Fruit fly (Drosophila melanogaster) whole organism, wandering third instar larva: ENCODE results near the gene zye.

Source experiments
- Abd-B ChIP-seq: fragments of >200 bp; optimal IDR thresholded peaks from 2 replicates; lab custom pipeline; 2017; ENCODE audit warnings: missing biosample characterization, missing genetic modification characterization
- CG32264 ChIP-seq: fragments of 200-800 bp; sonication (Bioruptor generic); optimal IDR thresholded peaks from 2 replicates; lab custom pipeline; 2016; ENCODE audit warnings: missing biosample characterization, missing genetic modification characterization
- CG9705 ChIP-seq: fragments of 200-800 bp; sonication (Bioruptor generic); optimal IDR thresholded peaks from 2 replicates; lab custom pipeline; 2018; ENCODE audit warnings: missing biosample characterization, mild to moderate bottlenecking, missing genetic modification characterization
- CrebA ChIP-seq: fragments of 200-800 bp; sonication (Bioruptor generic); optimal IDR thresholded peaks from 2 replicates; lab custom pipeline; 2016; ENCODE audit warnings: missing biosample characterization, mild to moderate bottlenecking, missing genetic modification characterization, borderline replicate concordance
- Dfd ChIP-seq: fragments of >200 bp; optimal IDR thresholded peaks from 2 replicates; lab custom pipeline; 2017; ENCODE audit warnings: missing biosample characterization, missing genetic modification characterization
- Dif ChIP-seq: fragments of 200-275, 200-300 bp; sonication (Bioruptor generic); optimal IDR thresholded peaks from 2 replicates; lab custom pipeline; 2018; ENCODE audit warnings: missing biosample characterization, missing genetic modification characterization; ENCODE audit not compliant: partially characterized antibody
- GATAd ChIP-seq: sonication (Bioruptor generic); optimal IDR thresholded peaks from 2 replicates; lab custom pipeline; 2016; ENCODE audit warnings: missing biosample characterization, missing genetic modification characterization
- HLH106 ChIP-seq: fragments of 200-800 bp; optimal IDR thresholded peaks from 3 replicates; lab custom pipeline; 2019; ENCODE audit warnings: missing biosample characterization, mild to moderate bottlenecking, missing genetic modification characterization, moderate library complexity
- Hnf4 ChIP-seq: fragments of 200-800 bp; sonication (Bioruptor generic); optimal IDR thresholded peaks from 2 replicates; lab custom pipeline; 2016; ENCODE audit warnings: missing biosample characterization, mild to moderate bottlenecking, missing genetic modification characterization
- Hr78 ChIP-seq: fragments of >200 bp; optimal IDR thresholded peaks from 2 replicates; lab custom pipeline; 2017; ENCODE audit warnings: missing biosample characterization, missing genetic modification characterization
- Hr83 ChIP-seq: fragments of 200-300 bp; sonication (Bioruptor generic); optimal IDR thresholded peaks from 2 replicates; lab custom pipeline; 2016; ENCODE audit warnings: missing biosample characterization, mild to moderate bottlenecking, missing genetic modification characterization, moderate library complexity; ENCODE audit not compliant: poor library complexity, severe bottlenecking
- Jra ChIP-seq: sonication (Bioruptor generic); optimal IDR thresholded peaks from 2 replicates; lab custom pipeline; 2016; ENCODE audit warnings: missing biosample characterization, missing genetic modification characterization
- Mio ChIP-seq: sonication (Bioruptor generic); optimal IDR thresholded peaks from 2 replicates; lab custom pipeline; 2016; ENCODE audit warnings: missing biosample characterization, missing genetic modification characterization
- Myc ChIP-seq: fragments of >200 bp; optimal IDR thresholded peaks from 2 replicates; lab custom pipeline; 2017
- N ChIP-seq: fragments of >200 bp; optimal IDR thresholded peaks from 2 replicates; lab custom pipeline; 2018; ENCODE audit warnings: missing biosample characterization, missing external identifiers, missing genetic modification characterization
- OdsH ChIP-seq: fragments of 200-800 bp; sonication (Bioruptor generic); optimal IDR thresholded peaks from 2 replicates; lab custom pipeline; 2016; ENCODE audit warnings: missing biosample characterization, mild to moderate bottlenecking, missing genetic modification characterization
- Rel ChIP-seq, 2 experiments: fragments of 200-800 bp; sonication (Bioruptor generic) in 1 of 2; optimal IDR thresholded peaks; 2 replicates in 1 of 2; 3 replicates in 1 of 2; lab custom pipeline; 2016 to 2019; ENCODE audit warnings: mild to moderate bottlenecking in 2 of 2, missing biosample characterization in 2 of 2, missing genetic modification characterization in 2 of 2, moderate library complexity in 1 of 2
- Sp1 ChIP-seq: fragments of 200-800 bp; sonication (Bioruptor generic); optimal IDR thresholded peaks from 3 replicates; lab custom pipeline; 2019; ENCODE audit warnings: missing biosample characterization, mild to moderate bottlenecking, missing genetic modification characterization, moderate library complexity
- Vsx2 ChIP-seq: fragments of 200-300, 225-300 bp; sonication (Bioruptor generic); optimal IDR thresholded peaks from 2 replicates; lab custom pipeline; 2018; ENCODE audit warnings: missing biosample characterization, missing genetic modification characterization; ENCODE audit not compliant: partially characterized antibody
- br ChIP-seq: fragments of 200-800 bp; sonication (Bioruptor generic); optimal IDR thresholded peaks from 2 replicates; lab custom pipeline; 2016; ENCODE audit warnings: missing biosample characterization, missing genetic modification characterization
- brk ChIP-seq: fragments of 200-800 bp; sonication (Bioruptor generic); optimal IDR thresholded peaks from 2 replicates; lab custom pipeline; 2016; ENCODE audit warnings: missing biosample characterization, mild to moderate bottlenecking, missing genetic modification characterization
- dl ChIP-seq, 2 experiments: fragments of 175-275, 200-275 bp in 1 of 2; fragments of 200-275 bp in 1 of 2; sonication (Bioruptor generic); optimal IDR thresholded peaks; lab custom pipeline; 2018; ENCODE audit warnings: mild to moderate bottlenecking in 2 of 2, missing biosample characterization in 2 of 2, missing genetic modification characterization in 2 of 2, moderate library complexity in 2 of 2; ENCODE audit not compliant: partially characterized antibody in 2 of 2, insufficient read depth in 1 of 2
- dmrt93B ChIP-seq: fragments of 200-800 bp; sonication (Bioruptor generic); optimal IDR thresholded peaks from 2 replicates; lab custom pipeline; 2018; ENCODE audit warnings: missing biosample characterization, mild to moderate bottlenecking, missing genetic modification characterization
- dsf ChIP-seq: sonication (Bioruptor generic); optimal IDR thresholded peaks from 2 replicates; lab custom pipeline; 2016; ENCODE audit warnings: missing biosample characterization, missing genetic modification characterization, borderline replicate concordance
- ey ChIP-seq: fragments of 200-800 bp; sonication (Bioruptor generic); optimal IDR thresholded peaks from 2 replicates; lab custom pipeline; 2016; ENCODE audit warnings: missing biosample characterization, missing genetic modification characterization
- foxo ChIP-seq, 2 experiments: fragments of 200-800 bp; sonication (Bioruptor generic); optimal IDR thresholded peaks; 2 replicates in 1 of 2; 3 replicates in 1 of 2; lab custom pipeline; 2016 to 2017; ENCODE audit warnings: missing biosample characterization in 2 of 2, missing genetic modification characterization in 2 of 2
- fru ChIP-seq: fragments of 200-800 bp; sonication (Bioruptor generic); optimal IDR thresholded peaks from 3 replicates; lab custom pipeline; 2016; ENCODE audit warnings: missing biosample characterization, mild to moderate bottlenecking, missing genetic modification characterization
- h ChIP-seq: fragments of 200-800 bp; sonication (Bioruptor generic); optimal IDR thresholded peaks from 3 replicates; lab custom pipeline; 2016; ENCODE audit warnings: missing biosample characterization, mild to moderate bottlenecking, missing genetic modification characterization
- jim ChIP-seq: fragments of 175-275, 200-325 bp; sonication (Bioruptor generic); optimal IDR thresholded peaks from 2 replicates; lab custom pipeline; 2016; ENCODE audit warnings: missing biosample characterization, mild to moderate bottlenecking, missing genetic modification characterization
- lola ChIP-seq: fragments of >200 bp; optimal IDR thresholded peaks from 2 replicates; lab custom pipeline; 2017; ENCODE audit warnings: missing biosample characterization, missing genetic modification characterization
- pan ChIP-seq: fragments of >200 bp; optimal IDR thresholded peaks from 2 replicates; lab custom pipeline; 2017
- psq ChIP-seq: fragments of 200-800 bp; sonication (Bioruptor generic); optimal IDR thresholded peaks from 3 replicates; lab custom pipeline; 2017; ENCODE audit warnings: missing biosample characterization, mild to moderate bottlenecking, missing genetic modification characterization, moderate library complexity
- rgr ChIP-seq: fragments of 200-800 bp; sonication (Bioruptor generic); optimal IDR thresholded peaks from 3 replicates; lab custom pipeline; 2016; ENCODE audit warnings: missing biosample characterization, mild to moderate bottlenecking, missing genetic modification characterization
- sage ChIP-seq: fragments of 200-800 bp; sonication (Bioruptor generic); optimal IDR thresholded peaks from 2 replicates; lab custom pipeline; 2016; ENCODE audit warnings: missing biosample characterization, mild to moderate bottlenecking, missing genetic modification characterization
- sv ChIP-seq: fragments of 200-800 bp; sonication (Bioruptor generic); optimal IDR thresholded peaks from 3 replicates; lab custom pipeline; 2016; ENCODE audit warnings: missing biosample characterization, missing genetic modification characterization
- tai ChIP-seq: sonication (Bioruptor generic); optimal IDR thresholded peaks from 2 replicates; lab custom pipeline; 2016; ENCODE audit warnings: missing biosample characterization, missing genetic modification characterization
- usp ChIP-seq: fragments of >200 bp; optimal IDR thresholded peaks from 2 replicates; lab custom pipeline; 2017; ENCODE audit warnings: missing biosample characterization, missing genetic modification characterization
- woc ChIP-seq: sonication (Bioruptor generic); optimal IDR thresholded peaks from 2 replicates; lab custom pipeline; 2016; ENCODE audit warnings: missing biosample characterization, mild to moderate bottlenecking, missing genetic modification characterization

The zye gene

dm6 chr3L:20375878-20376563, 37.4 kb upstream of the zye start, which contains the start of the genes Ide and RhoBTB (continued):
- TF ChIP-seq HLH106 (tag; lab: Kevin White, UChicago) (peak; percentile 91), Sp1 (GFP tag; lab: Kevin White, UChicago) (peak; percentile 77), Hr78 (no peak), Dfd (no peak), Rel (GFP tag; optimal IDR thresholded peaks at IDR 0.05; lab: Kevin White, UChicago) (no peak), Rel (tag; optimal IDR thresholded peaks at IDR 0.05; lab: Kevin White, UChicago) (peak; percentile 98), OdsH (peak; percentile 58), GATAd (GFP tag; lab: Kevin White, UChicago) (peak; percentile 33), pan (no peak), sv (GFP tag; lab: Kevin White, UChicago) (peak; percentile 86), foxo (GFP tag; optimal IDR thresholded peaks at IDR 0.05; lab: Kevin White, UChicago) (peak; percentile 26 to 89), Dif (no peak)

- no peak for TF ChIP-seq Hnf4
Measured at dm6 chr3L:20376564-20376920, 36.9 kb upstream of the zye start.

- TF ChIP-seq Myc (lab: Kevin White, UChicago) (no peak), rgr (GFP tag; lab: Kevin White, UChicago) (no peak), CG32264 (GFP tag; lab: Kevin White, UChicago) (no peak), Rel (GFP tag; optimal IDR thresholded peaks at IDR 0.05; lab: Kevin White, UChicago) (no peak), Rel (tag; optimal IDR thresholded peaks at IDR 0.05; lab: Kevin White, UChicago) (no peak)
- TF ChIP-seq, all 38 proteins: peak for 0
Measured at dm6 chr3L:20379496-20379895, 33.9 kb upstream of the zye start.

- TF ChIP-seq jim (no peak), CG9705 (GFP tag; lab: Kevin White, UChicago) (peak; percentile 38), ey (GFP tag; lab: Kevin White, UChicago) (peak; percentile 82), CrebA (GFP tag; lab: Kevin White, UChicago) (no peak), foxo (GFP tag; optimal IDR thresholded peaks at IDR 0.05; lab: Kevin White, UChicago) (peak in 1 of 2 experiments; percentile 89), Dfd (no peak), dl (GFP tag; optimal IDR thresholded peaks at IDR 0.05; lab: Kevin White, UChicago; ENCODE audit: insufficient read depth in 1 of 2, partially characterized antibody in 2 of 2) (no peak), psq (GFP tag; lab: Kevin White, UChicago) (peak; percentile 77), Hnf4 (peak; percentile 85), Vsx2 (no peak), N (GFP tag; lab: Kevin White, UChicago) (no peak), Dif (no peak), Mio (GFP tag; lab: Kevin White, UChicago) (no peak), Hr78 (no peak), HLH106 (tag; lab: Kevin White, UChicago) (peak; percentile 79), usp (GFP tag; lab: Kevin White, UChicago) (no peak), OdsH (peak; percentile 85), rgr (GFP tag; lab: Kevin White, UChicago) (peak; percentile 86), h (GFP tag; lab: Kevin White, UChicago) (peak; percentile 86), sv (GFP tag; lab: Kevin White, UChicago) (peak; percentile 54), Abd-B (GFP tag; lab: Kevin White, UChicago) (no peak), lola (no peak), sage (peak; percentile 48), fru (GFP tag; lab: Kevin White, UChicago) (peak; percentile 81), Jra (GFP tag; lab: Kevin White, UChicago) (peak; percentile 79), woc (GFP tag; lab: Kevin White, UChicago) (peak; percentile 64), dsf (GFP tag; lab: Kevin White, UChicago) (peak; percentile 75), br (GFP tag; lab: Kevin White, UChicago) (peak; percentile 81), Hr83 (GFP tag; lab: Kevin White, UChicago) (peak; percentile 48), tai (GFP tag; lab: Kevin White, UChicago) (no peak), Rel (GFP tag; optimal IDR thresholded peaks at IDR 0.05; lab: Kevin White, UChicago) (no peak), Rel (tag; optimal IDR thresholded peaks at IDR 0.05; lab: Kevin White, UChicago) (peak; percentile 57), GATAd (GFP tag; lab: Kevin White, UChicago) (peak; percentile 60), brk (GFP tag; lab: Kevin White, UChicago) (peak; percentile 91), dmrt93B (GFP tag; lab: Kevin White, UChicago) (peak; percentile 44), Sp1 (GFP tag; lab: Kevin White, UChicago) (peak; percentile 78), Myc (lab: Kevin White, UChicago) (no peak), pan (no peak), CG32264 (GFP tag; lab: Kevin White, UChicago) (peak; percentile 6)
Measured at dm6 chr3L:20384086-20384810, 29.2 kb upstream of the zye start, which contains the start of the genes CG5498 and fbl. TSS of gene CG5498 (minus strand) at chr3L:20384109. TSS of gene fbl (plus strand) at chr3L:20384429.
